Fruit fly (Drosophila melanogaster): ENCODE results near the gene Ude.

Ude gene

dm6 chr3R:24813637-24814301, 14.3 kb upstream of the Ude start, which contains the start of the genes lili and CG34150:
TSS of gene lili (minus strand) at chr3R:24814012.
TSS of gene CG34150 (plus strand) at chr3R:24814262.
- no peak for TF ChIP-seq ttk (optimal IDR thresholded peaks at IDR 0.05)
- no peak for TF ChIP-seq Sin3A (optimal IDR thresholded peaks at IDR 0.05)
- TF ChIP-seq Myc (optimal IDR thresholded peaks at IDR 0.05), result no peak
- TF ChIP-seq h (optimal IDR thresholded peaks at IDR 0.05), result no peak
- no peak for TF ChIP-seq insv (optimal IDR thresholded peaks at IDR 0.05)
- no peak for TF ChIP-seq psq (optimal IDR thresholded peaks at IDR 0.05)

dm6 chr3R:24812987-24813636, 13.6 kb upstream of the Ude start:
- TF ChIP-seq ttk (optimal IDR thresholded peaks at IDR 0.05) (no peak), Myc (optimal IDR thresholded peaks at IDR 0.05) (no peak), h (optimal IDR thresholded peaks at IDR 0.05) (no peak), Sin3A (optimal IDR thresholded peaks at IDR 0.05) (no peak), psq (optimal IDR thresholded peaks at IDR 0.05) (no peak), insv (optimal IDR thresholded peaks at IDR 0.05) (no peak)

- TF ChIP-seq Myc (optimal IDR thresholded peaks at IDR 0.05) (no peak), Sin3A (optimal IDR thresholded peaks at IDR 0.05) (no peak), h (optimal IDR thresholded peaks at IDR 0.05) (no peak), insv (optimal IDR thresholded peaks at IDR 0.05) (no peak), ttk (optimal IDR thresholded peaks at IDR 0.05) (no peak), psq (optimal IDR thresholded peaks at IDR 0.05) (no peak)
Measured at dm6 chr3R:24812394-24812793, 12.9 kb upstream of the Ude start.

DNA sequence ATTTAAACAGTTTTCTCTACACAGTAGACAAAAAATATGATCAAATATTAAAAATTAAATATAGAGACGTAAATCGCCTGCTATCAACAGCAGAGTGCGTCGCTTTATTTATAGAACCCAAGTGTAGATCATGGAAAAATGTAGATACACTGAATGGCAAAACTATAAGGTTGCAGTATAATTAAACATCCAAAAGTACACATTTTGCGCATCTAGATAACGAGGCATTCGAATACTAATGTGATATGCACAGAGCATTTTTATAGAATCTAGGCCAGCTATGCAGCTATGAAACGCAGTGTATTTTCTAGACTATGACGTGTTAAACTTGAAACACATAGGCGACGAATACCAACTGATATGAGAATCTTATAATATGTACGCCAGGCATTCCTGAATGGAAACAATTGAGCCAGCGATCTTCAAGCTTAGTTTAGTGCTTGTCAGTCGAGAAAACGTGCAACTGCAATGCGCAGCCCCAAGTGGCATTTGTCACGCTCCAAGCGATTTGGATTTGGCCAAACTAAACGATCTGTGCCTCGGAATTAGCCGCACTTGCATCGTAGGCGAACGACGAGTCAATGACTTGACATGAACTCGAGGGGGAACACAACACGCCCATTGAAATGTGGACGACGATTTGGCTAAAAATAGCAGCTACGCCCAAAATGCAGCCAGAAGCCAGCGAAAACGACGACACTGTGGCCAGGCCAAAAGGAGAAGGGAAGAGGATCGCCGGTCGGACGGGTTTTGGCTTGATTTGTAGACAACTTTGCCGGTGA, 11.6 kb upstream of the Ude start:
- TF ChIP-seq insv (optimal IDR thresholded peaks at IDR 0.05) (no peak), h (optimal IDR thresholded peaks at IDR 0.05) (no peak), Myc (optimal IDR thresholded peaks at IDR 0.05) (no peak), Sin3A (optimal IDR thresholded peaks at IDR 0.05) (no peak), ttk (optimal IDR thresholded peaks at IDR 0.05) (no peak), psq (optimal IDR thresholded peaks at IDR 0.05) (no peak)

DNA sequence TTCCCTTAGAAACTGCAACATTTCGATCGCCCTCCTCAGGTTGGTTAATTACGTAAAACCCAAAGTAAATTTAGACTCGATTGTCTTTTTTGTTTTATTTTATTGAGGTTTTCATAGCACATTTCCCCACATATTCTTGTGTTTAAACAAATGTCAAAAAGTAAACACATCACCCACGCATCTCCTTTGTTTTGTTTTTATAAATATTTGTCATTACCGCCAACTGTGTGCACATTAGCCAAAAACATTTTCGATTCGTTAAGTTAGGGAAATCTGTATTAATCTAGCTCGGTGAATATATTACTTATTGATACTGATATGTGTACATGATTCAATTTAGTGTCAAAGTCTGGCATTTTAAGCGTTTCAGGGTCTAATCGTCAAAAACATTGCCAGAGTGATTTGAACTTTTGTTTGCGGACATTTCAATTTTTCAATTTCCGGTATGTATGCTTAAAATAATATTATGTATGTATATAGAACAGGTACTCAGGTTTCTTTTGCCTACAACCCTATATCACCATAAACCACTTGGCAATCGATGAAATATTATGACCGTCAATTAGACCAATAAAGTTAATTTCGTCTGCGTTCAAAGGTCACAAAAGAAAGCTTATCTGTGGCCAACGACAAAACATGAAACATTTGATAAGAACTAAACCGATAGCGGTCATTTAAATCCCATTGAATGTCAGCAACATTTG, 10.3 kb upstream of the Ude start:
- TF ChIP-seq psq (optimal IDR thresholded peaks at IDR 0.05), result no peak
- no peak for TF ChIP-seq insv (optimal IDR thresholded peaks at IDR 0.05)
- TF ChIP-seq h (optimal IDR thresholded peaks at IDR 0.05), result no peak

DNA sequence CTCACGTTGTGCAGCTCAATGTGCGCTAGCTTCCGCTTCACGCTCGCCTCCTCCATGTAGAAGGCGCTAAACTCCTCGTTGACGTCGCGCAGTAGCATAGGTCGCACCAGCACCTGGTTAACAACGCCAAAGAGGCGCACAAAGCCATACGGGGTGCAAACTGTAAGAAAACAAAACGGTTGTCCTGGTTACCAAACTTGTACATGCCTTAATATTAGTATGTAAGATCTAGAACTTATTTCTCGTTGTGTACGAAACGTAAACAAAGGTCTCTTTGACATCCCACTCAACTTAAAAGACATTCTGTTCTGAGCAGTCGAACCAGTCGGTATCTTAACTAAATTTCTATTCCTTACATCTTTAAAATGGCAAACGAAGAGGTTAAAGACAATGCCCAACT, 7.9 kb upstream of the Ude start, which contains the start of gene CG6980:
CG6980 (plus strand) TSS at position 301 of the 400 bp plus-strand sequence.
- TF ChIP-seq Myc (optimal IDR thresholded peaks at IDR 0.05) (no peak), ttk (optimal IDR thresholded peaks at IDR 0.05) (no peak), insv (optimal IDR thresholded peaks at IDR 0.05) (no peak), h (optimal IDR thresholded peaks at IDR 0.05) (no peak), psq (optimal IDR thresholded peaks at IDR 0.05) (no peak), Sin3A (optimal IDR thresholded peaks at IDR 0.05) (no peak)

DNA sequence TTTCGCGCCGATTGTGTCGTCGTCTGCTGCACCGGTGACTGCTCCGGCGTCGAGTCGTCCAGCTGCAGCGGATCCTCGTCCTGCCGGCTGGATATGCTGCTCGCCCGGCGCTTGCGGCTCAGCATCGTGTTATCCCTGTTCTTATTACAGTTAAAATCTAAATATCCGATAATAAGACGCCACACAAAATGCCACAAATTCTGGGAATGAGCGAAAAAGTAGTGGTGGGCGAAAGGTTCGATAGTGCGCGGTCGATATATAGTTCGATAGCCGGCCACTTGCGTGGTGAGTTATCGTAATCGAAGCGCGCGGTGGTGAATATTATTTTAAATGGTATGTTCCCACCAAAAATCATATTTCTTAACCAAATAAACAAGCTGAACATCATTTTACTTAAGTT, 5.6 kb upstream of the Ude start, which contains the start of gene polybromo:
polybromo (minus strand) TSS at position 212 of the 400 bp plus-strand sequence.
- TF ChIP-seq ttk (optimal IDR thresholded peaks at IDR 0.05) (no peak), Myc (optimal IDR thresholded peaks at IDR 0.05) (no peak), psq (optimal IDR thresholded peaks at IDR 0.05) (no peak), h (optimal IDR thresholded peaks at IDR 0.05) (no peak), insv (optimal IDR thresholded peaks at IDR 0.05) (no peak), Sin3A (optimal IDR thresholded peaks at IDR 0.05) (no peak)

dm6 chr3R:24798595-24798994, 873 bp downstream of the Ude start:
- TF ChIP-seq ttk (optimal IDR thresholded peaks at IDR 0.05) (no peak), h (optimal IDR thresholded peaks at IDR 0.05) (no peak), Sin3A (optimal IDR thresholded peaks at IDR 0.05) (no peak), psq (optimal IDR thresholded peaks at IDR 0.05) (no peak), Myc (optimal IDR thresholded peaks at IDR 0.05) (no peak)

DNA sequence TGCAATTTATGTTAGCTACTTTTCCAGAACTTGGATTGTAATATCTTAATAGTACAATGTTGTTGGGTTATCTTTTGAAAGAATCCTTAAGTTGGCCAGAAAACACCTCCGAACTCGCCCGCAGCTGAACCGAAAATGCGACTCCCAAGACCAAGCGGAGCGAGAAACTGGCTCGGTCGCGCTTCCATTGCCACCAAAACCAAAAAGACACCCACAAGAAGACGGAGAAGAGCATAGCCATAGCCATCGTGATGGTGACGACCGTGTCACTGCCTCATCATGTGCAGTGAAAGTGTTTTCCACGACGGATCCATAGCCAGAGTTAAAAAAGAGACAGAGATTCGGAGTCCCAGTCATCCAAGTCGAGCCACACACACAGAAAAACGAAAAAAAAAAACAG, 9.4 kb downstream of the Ude start, which contains the start of gene CG13634:
CG13634 (minus strand) TSS at position 101 of the 400 bp plus-strand sequence.
- TF ChIP-seq psq (optimal IDR thresholded peaks at IDR 0.05) (no peak), insv (optimal IDR thresholded peaks at IDR 0.05) (no peak)

DNA sequence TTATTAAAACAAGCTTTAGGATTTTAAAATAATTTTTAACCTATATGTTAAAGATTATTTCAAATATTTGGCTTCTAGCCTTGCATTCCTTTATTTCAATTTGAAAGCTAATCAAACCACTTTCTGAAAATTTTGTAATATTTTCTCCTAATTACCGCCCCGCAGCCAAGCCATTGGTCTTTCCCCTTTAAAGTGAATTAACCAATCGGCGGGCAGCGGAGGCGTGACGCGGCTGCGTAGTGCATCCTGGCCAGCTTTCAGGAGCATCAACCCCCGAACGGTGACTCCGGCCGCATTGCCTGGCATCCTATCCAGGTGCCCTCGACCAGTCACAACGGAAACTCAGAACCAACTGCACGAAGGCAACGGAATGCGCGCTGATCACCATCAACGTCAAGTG, 11.7 kb downstream of the Ude start, which contains the start of gene Ets96B:
Ets96B (plus strand) TSS at position 321 of the 400 bp plus-strand sequence.
- TF ChIP-seq psq (optimal IDR thresholded peaks at IDR 0.05), result no peak

- TF ChIP-seq h (optimal IDR thresholded peaks at IDR 0.05), result no peak
- TF ChIP-seq psq (optimal IDR thresholded peaks at IDR 0.05), result no peak
- no peak for TF ChIP-seq insv (optimal IDR thresholded peaks at IDR 0.05)
- no peak for TF ChIP-seq Sin3A (optimal IDR thresholded peaks at IDR 0.05)
- no peak for TF ChIP-seq Myc (optimal IDR thresholded peaks at IDR 0.05)
- TF ChIP-seq ttk (optimal IDR thresholded peaks at IDR 0.05), result no peak
Measured at dm6 chr3R:24787042-24787565, 12.4 kb downstream of the Ude start, which contains the start of gene CG5805. TSS of gene CG5805 (minus strand) at chr3R:24787421.
